3 fruit fly cellular contexts compared by ENCODE assay signal in genomic region chr3R:9938495-9938894, dm6.
TF ChIP-seq lines count a peak whose summit lies in the region.

No protein-coding gene starts in this region.

- TF ChIP-seq CTCF in whole organism, embryonic (GFP tag; optimal IDR thresholded peaks at IDR 0.05; lab: Kevin White, UChicago), result no peak

TF ChIP-seq in whole organism, embryonic, 481 proteins besides CTCF, POLR2A, EP300 and RAD21 (continues in another document):
- no peak for TF ChIP-seq Jarid2 (GFP tag; optimal IDR thresholded peaks at IDR 0.05; lab: Kevin White, UChicago)
- peak; percentile 12 for TF ChIP-seq tio (GFP tag; optimal IDR thresholded peaks at IDR 0.05; lab: Kevin White, UChicago)
- TF ChIP-seq bab2 (GFP tag; optimal IDR thresholded peaks at IDR 0.05; lab: Kevin White, UChicago), result peak; percentile 48
- no peak for TF ChIP-seq fru (optimal IDR thresholded peaks at IDR 0.05; lab: Kevin White, UChicago)
- TF ChIP-seq CG2199 (GFP tag; IDR thresholded peaks at IDR 0.05; lab: Robert Waterston, UW), result no peak
- no peak for TF ChIP-seq Dip2 (GFP tag; IDR thresholded peaks at IDR 0.05; lab: Robert Waterston, UW)
- no peak for TF ChIP-seq Bteb2 (GFP tag; optimal IDR thresholded peaks at IDR 0.05; lab: Kevin White, UChicago)
- TF ChIP-seq CG7963 (GFP tag; IDR thresholded peaks at IDR 0.05; lab: Robert Waterston, UW; ENCODE audit: partially characterized antibody), result no peak
- TF ChIP-seq CG2678 (tag; optimal IDR thresholded peaks at IDR 0.05; lab: Kevin White, UChicago), result peak; percentile 67
- TF ChIP-seq Fer3 (tag; optimal IDR thresholded peaks at IDR 0.05; lab: Kevin White, UChicago), result peak; percentile 55
- TF ChIP-seq HmgZ (tag; optimal IDR thresholded peaks at IDR 0.05; lab: Kevin White, UChicago), result peak; percentile 15
- no peak for TF ChIP-seq E2f2 (GFP tag; IDR thresholded peaks at IDR 0.05; lab: Robert Waterston, UW)
- TF ChIP-seq CG30403 (GFP tag; optimal IDR thresholded peaks at IDR 0.05; lab: Kevin White, UChicago), result no peak
- no peak for TF ChIP-seq CG43689 (GFP tag; IDR thresholded peaks at IDR 0.05; lab: Robert Waterston, UW)
- TF ChIP-seq yki (optimal IDR thresholded peaks at IDR 0.05; lab: Kevin White, UChicago), result no peak
- peak; percentile 18; the same call in 1 of the 2 replicates for TF ChIP-seq H2.0 (GFP tag; IDR thresholded peaks at IDR 0.05; lab: Robert Waterston, UW)
- peak; percentile 45 for TF ChIP-seq HHEX (GFP tag; optimal IDR thresholded peaks at IDR 0.05; lab: Kevin White, UChicago)
- TF ChIP-seq zfh1 (GFP tag; IDR thresholded peaks at IDR 0.05; lab: Robert Waterston, UW), result peak; percentile 40; the same call in 1 of the 3 replicates
- peak; percentile 14 for TF ChIP-seq scrt (GFP tag; optimal IDR thresholded peaks at IDR 0.05; lab: Kevin White, UChicago)
- TF ChIP-seq CG13775 (GFP tag; optimal IDR thresholded peaks at IDR 0.05; lab: Kevin White, UChicago), result peak; percentile 50
- TF ChIP-seq CHES-1-like (GFP tag; optimal IDR thresholded peaks at IDR 0.05; lab: Kevin White, UChicago), result peak; percentile 7
- TF ChIP-seq H15 (GFP tag; IDR thresholded peaks at IDR 0.05; lab: Robert Waterston, UW), result 0 out of 3 replicates have a peak, but pooled peaks have one; percentile 23
- no peak for TF ChIP-seq CG1647 (GFP tag; optimal IDR thresholded peaks at IDR 0.05; lab: Kevin White, UChicago)
- no peak for TF ChIP-seq CG34224 (GFP tag; IDR thresholded peaks at IDR 0.05; lab: Robert Waterston, UW; ENCODE audit: partially characterized antibody)
- peak; percentile 34 for TF ChIP-seq caup (GFP tag; optimal IDR thresholded peaks at IDR 0.05; lab: Kevin White, UChicago; ENCODE audit: severe bottlenecking)
- TF ChIP-seq Hr3 (GFP tag; optimal IDR thresholded peaks at IDR 0.05; lab: Kevin White, UChicago), result no peak
- no peak for TF ChIP-seq CG12219 (GFP tag; optimal IDR thresholded peaks at IDR 0.05; lab: Kevin White, UChicago)
- TF ChIP-seq phol (tag; optimal IDR thresholded peaks at IDR 0.05; lab: Kevin White, UChicago), result peak; percentile 6
- TF ChIP-seq CG12769 (tag; optimal IDR thresholded peaks at IDR 0.05; lab: Kevin White, UChicago), result peak; percentile 48
- peak; percentile 26 for TF ChIP-seq ind (GFP tag; optimal IDR thresholded peaks at IDR 0.05; lab: Kevin White, UChicago)

TF ChIP-seq in whole organism, prepupa, 60 proteins besides CTCF, POLR2A, EP300 and RAD21 (continues in another document):
- TF ChIP-seq eg (GFP tag; IDR thresholded peaks at IDR 0.05; lab: Robert Waterston, UW) (peak; percentile 57; the same call in 2 of the 3 replicates), Smox (GFP tag; optimal IDR thresholded peaks at IDR 0.05; lab: Kevin White, UChicago) (no peak), pdm3 (GFP tag; optimal IDR thresholded peaks at IDR 0.05; lab: Kevin White, UChicago) (peak; percentile 36), CG11294 (GFP tag; IDR thresholded peaks at IDR 0.05; lab: Robert Waterston, UW) (no peak), Hr38 (GFP tag; optimal IDR thresholded peaks at IDR 0.05; lab: Kevin White, UChicago) (no peak), Met (GFP tag; optimal IDR thresholded peaks at IDR 0.05; lab: Kevin White, UChicago) (no peak), Lpt (GFP tag; optimal IDR thresholded peaks at IDR 0.05; lab: Kevin White, UChicago) (no peak), dac (GFP tag; optimal IDR thresholded peaks at IDR 0.05; lab: Kevin White, UChicago) (peak; percentile 38), acj6 (GFP tag; optimal IDR thresholded peaks at IDR 0.05; lab: Kevin White, UChicago) (peak; percentile 20), CG4318 (GFP tag; optimal IDR thresholded peaks at IDR 0.05; lab: Kevin White, UChicago) (peak; percentile 21), ss (GFP tag; optimal IDR thresholded peaks at IDR 0.05; lab: Kevin White, UChicago) (no peak), Eip78C (GFP tag; lab: Kevin White, UChicago) (peak; percentile 69), OdsH (GFP tag; optimal IDR thresholded peaks at IDR 0.05; lab: Kevin White, UChicago) (peak; percentile 42), lz (GFP tag; optimal IDR thresholded peaks at IDR 0.05; lab: Kevin White, UChicago) (no peak), CG6792 (GFP tag; optimal IDR thresholded peaks at IDR 0.05; lab: Kevin White, UChicago) (no peak), Ets96B (tag; optimal IDR thresholded peaks at IDR 0.05; lab: Kevin White, UChicago) (peak; percentile 27), CG8319 (GFP tag; optimal IDR thresholded peaks at IDR 0.05; lab: Kevin White, UChicago) (no peak), CG16779 (tag; optimal IDR thresholded peaks at IDR 0.05; lab: Kevin White, UChicago) (no peak), CG11762 (GFP tag; optimal IDR thresholded peaks at IDR 0.05; lab: Kevin White, UChicago; ENCODE audit: insufficient read depth) (no peak), achi (GFP tag; optimal IDR thresholded peaks at IDR 0.05; lab: Kevin White, UChicago) (peak; percentile 46), Hr4 (GFP tag; optimal IDR thresholded peaks at IDR 0.05; lab: Kevin White, UChicago) (peak; percentile 68), net (GFP tag; optimal IDR thresholded peaks at IDR 0.05; lab: Kevin White, UChicago) (no peak), CG6163 (GFP tag; IDR thresholded peaks at IDR 0.05; lab: Robert Waterston, UW) (peak; percentile 63; the same call in 2 of the 3 replicates), CG1621 (tag; optimal IDR thresholded peaks at IDR 0.05; lab: Kevin White, UChicago) (no peak), CG3919 (GFP tag; optimal IDR thresholded peaks at IDR 0.05; lab: Kevin White, UChicago) (peak; percentile 50), CG10631 (GFP tag; optimal IDR thresholded peaks at IDR 0.05; lab: Kevin White, UChicago) (peak; percentile 38), spab (GFP tag; optimal IDR thresholded peaks at IDR 0.05; lab: Kevin White, UChicago) (no peak), CG6276 (GFP tag; optimal IDR thresholded peaks at IDR 0.05; lab: Kevin White, UChicago) (peak; percentile 16), vri (GFP tag; optimal IDR thresholded peaks at IDR 0.05; lab: Kevin White, UChicago) (no peak), Eip75B (GFP tag; optimal IDR thresholded peaks at IDR 0.05; lab: Kevin White, UChicago) (no peak), salr (GFP tag; optimal IDR thresholded peaks at IDR 0.05; lab: Kevin White, UChicago) (peak in 1 of 2 experiments; percentile 55), Ets21C (GFP tag; optimal IDR thresholded peaks at IDR 0.05; lab: Kevin White, UChicago) (no peak), CG3032 (tag; optimal IDR thresholded peaks at IDR 0.05; lab: Kevin White, UChicago) (peak; percentile 9)

TF ChIP-seq in whole organism, pupa, 21 proteins besides CTCF, POLR2A, EP300 and RAD21:
- TF ChIP-seq fd96Ca (GFP tag; IDR thresholded peaks at IDR 0.05; lab: Robert Waterston, UW) (peak; percentile 74), Pif1A (GFP tag; optimal IDR thresholded peaks at IDR 0.05; lab: Kevin White, UChicago) (no peak), CG14655 (GFP tag; optimal IDR thresholded peaks at IDR 0.05; lab: Kevin White, UChicago) (peak; percentile 75), Snoo (tag; optimal IDR thresholded peaks at IDR 0.05; lab: Kevin White, UChicago) (no peak), CG34367 (tag; optimal IDR thresholded peaks at IDR 0.05; lab: Kevin White, UChicago) (peak; percentile 11), D1 (tag; optimal IDR thresholded peaks at IDR 0.05; lab: Kevin White, UChicago) (no peak), CG9948 (tag; optimal IDR thresholded peaks at IDR 0.05; lab: Kevin White, UChicago) (peak; percentile 31), CG15710 (tag; optimal IDR thresholded peaks at IDR 0.05; lab: Kevin White, UChicago) (peak; percentile 13), CG8159 (tag; optimal IDR thresholded peaks at IDR 0.05; lab: Kevin White, UChicago) (peak; percentile 11), CG10348 (GFP tag; IDR thresholded peaks at IDR 0.05; lab: Robert Waterston, UW) (no peak), CG4496 (GFP tag; IDR thresholded peaks at IDR 0.05; lab: Robert Waterston, UW) (peak; percentile 59), EcR (GFP tag; optimal IDR thresholded peaks at IDR 0.05; lab: Kevin White, UChicago) (no peak), Ets98B (GFP tag; IDR thresholded peaks at IDR 0.05; lab: Robert Waterston, UW) (peak; percentile 35; the same call in 1 of the 2 replicates), CG13204 (GFP tag; optimal IDR thresholded peaks at IDR 0.05; lab: Kevin White, UChicago) (no peak), CG17806 (tag; optimal IDR thresholded peaks at IDR 0.05; lab: Kevin White, UChicago) (peak; percentile 35), Pif1B (GFP tag; optimal IDR thresholded peaks at IDR 0.05; lab: Kevin White, UChicago) (peak; percentile 30), gl (tag; optimal IDR thresholded peaks at IDR 0.05; lab: Kevin White, UChicago) (no peak), CG8301 (tag; optimal IDR thresholded peaks at IDR 0.05; lab: Kevin White, UChicago) (peak; percentile 56), CG32121 (GFP tag; IDR thresholded peaks at IDR 0.05; lab: Robert Waterston, UW) (no peak), rn (GFP tag; IDR thresholded peaks at IDR 0.05; lab: Robert Waterston, UW) (no peak), CG12605 (GFP tag; IDR thresholded peaks at IDR 0.05; lab: Robert Waterston, UW) (no peak)

Comparison
In these comparisons a context has a peak if more than half of its experiments do, and no peak if none do; other contexts are left out.
1. Of the 7 proteins assayed by ChIP-seq in both whole organism, embryonic and whole organism, prepupa: peak only in whole organism, embryonic: Blimp-1 and Sox102F; only in whole organism, prepupa: Gug and Hr39; in both: none; in neither: 3.